Worm (Caenorhabditis elegans): ENCODE measurements around the gene folt-1.

The folt-1 gene

ce11 chrV:11149405-11149804 lies 8.1 kb downstream of the folt-1 start, which contains the start of gene T19C4.1:
T19C4.1 (plus strand) TSS chrV:11149705.
- TF ChIP-seq dpff-1 (tag; optimal IDR thresholded peaks at IDR 0.05) (no peak), ceh-58 (GFP tag; IDR thresholded peaks at IDR 0.05) (no peak), dox-1 (GFP tag; IDR thresholded peaks at IDR 0.05) (no peak), F57A8.1 (GFP tag; optimal IDR thresholded peaks at IDR 0.05) (no peak), ama-1 (optimal IDR thresholded peaks at IDR 0.05) (no peak), ama-1 (GFP tag; optimal IDR thresholded peaks at IDR 0.05) (no peak), snpc-1.1 (tag; optimal IDR thresholded peaks at IDR 0.05; ENCODE audit: insufficient read depth) (no peak), F49E8.2 (tag; optimal IDR thresholded peaks at IDR 0.05; ENCODE audit: insufficient read depth) (no peak), aptf-2 (GFP tag; conservative IDR thresholded peaks at IDR 0.05) (no peak), Y67H2A.10 (GFP tag; conservative IDR thresholded peaks at IDR 0.05) (no peak), snpc-3.4 (tag; optimal IDR thresholded peaks at IDR 0.05) (no peak), mes-4 (tag; optimal IDR thresholded peaks at IDR 0.05) (no peak), lag-1 (GFP tag; IDR thresholded peaks at IDR 0.05) (no peak), ztf-26 (tag; optimal IDR thresholded peaks at IDR 0.05) (no peak), madf-10 (tag; optimal IDR thresholded peaks at IDR 0.05) (no peak), ekl-4 (GFP tag; IDR thresholded peaks at IDR 0.05) (no peak), atf-7 (tag; optimal IDR thresholded peaks at IDR 0.05) (no peak), ztf-6 (GFP tag; IDR thresholded peaks at IDR 0.05) (no peak), ZK185.1 (tag; optimal IDR thresholded peaks at IDR 0.05; ENCODE audit: poor library complexity, severe bottlenecking) (no peak)

ce11 chrV:11152333-11152732 lies 11.1 kb downstream of the folt-1 start, which contains the start of gene srg-39:
srg-39 (minus strand) TSS chrV:11152433.
- no peak for TF ChIP-seq ceh-100 (GFP tag; IDR thresholded peaks at IDR 0.05)
- no peak for TF ChIP-seq snpc-3.4 (tag; optimal IDR thresholded peaks at IDR 0.05)
- TF ChIP-seq nhr-120 (GFP tag; IDR thresholded peaks at IDR 0.05) = no peak
- no peak for TF ChIP-seq C17E4.6 (GFP tag; IDR thresholded peaks at IDR 0.05)
- TF ChIP-seq hmg-1.2 (GFP tag; IDR thresholded peaks at IDR 0.05) = no peak
- no peak for TF ChIP-seq him-1 (tag; optimal IDR thresholded peaks at IDR 0.05)
- TF ChIP-seq rec-8 (tag; optimal IDR thresholded peaks at IDR 0.05) = no peak
- TF ChIP-seq somi-1 (GFP tag; optimal IDR thresholded peaks at IDR 0.05) = no peak
- no peak for TF ChIP-seq die-1 (tag; optimal IDR thresholded peaks at IDR 0.05)
- TF ChIP-seq B0035.1 (tag; optimal IDR thresholded peaks at IDR 0.05) = no peak
- no peak for TF ChIP-seq hmg-20 (GFP tag; IDR thresholded peaks at IDR 0.05)
- no peak for TF ChIP-seq repo-1 (tag; optimal IDR thresholded peaks at IDR 0.05)
- TF ChIP-seq Y53G8AR.9 (GFP tag; conservative IDR thresholded peaks at IDR 0.05) = no peak
- TF ChIP-seq ceh-27 (GFP tag; optimal IDR thresholded peaks at IDR 0.05) = no peak
- no peak for TF ChIP-seq egl-18 (GFP tag; IDR thresholded peaks at IDR 0.05)
- TF ChIP-seq ceh-79 (tag; optimal IDR thresholded peaks at IDR 0.05) = no peak
- TF ChIP-seq ceh-58 (GFP tag; IDR thresholded peaks at IDR 0.05) = no peak
- TF ChIP-seq let-526 (GFP tag; IDR thresholded peaks at IDR 0.05) = no peak

- TF ChIP-seq zfh-2 (GFP tag; conservative IDR thresholded peaks at IDR 0.05) = no peak
- no peak for TF ChIP-seq dpff-1 (tag; optimal IDR thresholded peaks at IDR 0.05)
- TF ChIP-seq F39B2.1 (GFP tag; IDR thresholded peaks at IDR 0.05) = no peak
- no peak for TF ChIP-seq ccch-3 (GFP tag; optimal IDR thresholded peaks at IDR 0.05)
- no peak for TF ChIP-seq K11D2.4 (GFP tag; IDR thresholded peaks at IDR 0.05)
- no peak for TF ChIP-seq F57C9.4 (tag; optimal IDR thresholded peaks at IDR 0.05)
- no peak for TF ChIP-seq hrde-1 (tag; optimal IDR thresholded peaks at IDR 0.05; ENCODE audit: borderline replicate concordance)
- no peak for TF ChIP-seq snpc-1.3 (tag; optimal IDR thresholded peaks at IDR 0.05; ENCODE audit: insufficient read depth)
- TF ChIP-seq ztf-6 (GFP tag; IDR thresholded peaks at IDR 0.05) = no peak
- no peak for TF ChIP-seq atf-7 (tag; optimal IDR thresholded peaks at IDR 0.05)
- TF ChIP-seq Y67H2A.10 (GFP tag; conservative IDR thresholded peaks at IDR 0.05) = no peak
- no peak for TF ChIP-seq lin-40 (tag; optimal IDR thresholded peaks at IDR 0.05)
These were observed 14.3 kb downstream of the folt-1 start, which contains the start of gene srg-38 for ce11 chrV:11155553-11155952. srg-38 (minus strand) TSS chrV:11155653.
